Worm (Caenorhabditis elegans) whole organism, L3 larva: ENCODE results near the gene shn-1.

ENCODE experiments used
- R02D3.7 ChIP-seq: fragments of 150-350 bp; optimal IDR thresholded peaks from 2 replicates; lab custom pipeline; 2014; ENCODE audit warnings: missing biosample characterization, missing genetic modification characterization
- ZK546.5 ChIP-seq: sonication (generic microtip); optimal IDR thresholded peaks from 2 replicates; lab custom pipeline; 2017; ENCODE audit warnings: missing biosample characterization, missing genetic modification characterization
- aly-2 ChIP-seq: fragments of 150-350 bp; optimal IDR thresholded peaks from 2 replicates; lab custom pipeline; 2014; ENCODE audit warnings: missing biosample characterization, missing genetic modification characterization
- ama-1 ChIP-seq: fragments of 150-350 bp; optimal IDR thresholded peaks from 2 replicates; lab custom pipeline; 2018
- ceh-16 ChIP-seq: sonication (generic microtip); optimal IDR thresholded peaks from 2 replicates; lab custom pipeline; 2017; ENCODE audit warnings: missing biosample characterization, missing genetic modification characterization
- ceh-28 ChIP-seq: fragments of 150-350 bp; optimal IDR thresholded peaks from 2 replicates; lab custom pipeline; 2014; ENCODE audit warnings: missing biosample characterization, missing genetic modification reagents, missing genetic modification characterization
- ceh-82 ChIP-seq: fragments of 150-350 bp; optimal IDR thresholded peaks from 2 replicates; lab custom pipeline; 2014; ENCODE audit warnings: missing biosample characterization, missing genetic modification characterization
- ceh-9 ChIP-seq: sonication (generic microtip); optimal IDR thresholded peaks from 2 replicates; lab custom pipeline; 2018; ENCODE audit warnings: missing biosample characterization, missing genetic modification characterization
- daf-12 ChIP-seq: fragments of 150-350 bp; optimal IDR thresholded peaks from 2 replicates; lab custom pipeline; 2014; ENCODE audit warnings: missing biosample characterization, missing genetic modification reagents, missing genetic modification characterization
- egl-27 ChIP-seq: sonication (generic microtip); optimal IDR thresholded peaks from 4 replicates; lab custom pipeline; 2017; ENCODE audit warnings: missing biosample characterization, missing genetic modification reagents, missing genetic modification characterization
- egl-5 ChIP-seq: fragments of 150-350 bp; optimal IDR thresholded peaks from 2 replicates; lab custom pipeline; 2017; ENCODE audit warnings: missing biosample characterization, missing genetic modification reagents, missing genetic modification characterization, inconsistent platforms
- elt-1 ChIP-seq: fragments of 150-350 bp; optimal IDR thresholded peaks from 2 replicates; lab custom pipeline; 2014; ENCODE audit warnings: missing biosample characterization, missing genetic modification characterization
- elt-2 ChIP-seq: sonication (generic microtip); optimal IDR thresholded peaks from 2 replicates; lab custom pipeline; 2016; ENCODE audit warnings: missing genetic modification reagents, mild to moderate bottlenecking, missing genetic modification characterization, missing compliant biosample characterization
- elt-3 ChIP-seq, 3 experiments: fragments of 150-350 bp in 1 of 3; sonication (generic microtip) in 2 of 3; optimal IDR thresholded peaks; 2 replicates in 2 of 3; 4 replicates in 1 of 3; lab custom pipeline; 2014 to 2017; ENCODE audit warnings: missing biosample characterization in 3 of 3, missing genetic modification characterization in 3 of 3
- eor-1 ChIP-seq, 2 experiments: fragments of 150-350 bp; optimal IDR thresholded peaks; 2 replicates each; lab custom pipeline; 2014 to 2018; ENCODE audit warnings: missing biosample characterization in 2 of 2, missing genetic modification characterization in 2 of 2
- fkh-10 ChIP-seq: sonication (generic microtip); optimal IDR thresholded peaks from 2 replicates; lab custom pipeline; 2017; ENCODE audit warnings: missing biosample characterization, missing genetic modification reagents, missing genetic modification characterization
- fkh-2 ChIP-seq: fragments of 150-350 bp; optimal IDR thresholded peaks from 2 replicates; lab custom pipeline; 2014; ENCODE audit warnings: missing biosample characterization, missing genetic modification reagents, missing genetic modification characterization
- fos-1 ChIP-seq: fragments of 150-350 bp; optimal IDR thresholded peaks from 2 replicates; lab custom pipeline; 2014; ENCODE audit warnings: missing biosample characterization, missing genetic modification characterization
- hmg-11 ChIP-seq: sonication (generic microtip); optimal IDR thresholded peaks from 2 replicates; lab custom pipeline; 2016; ENCODE audit warnings: missing genetic modification characterization, missing compliant biosample characterization
- jun-1 ChIP-seq: fragments of 150-350 bp; optimal IDR thresholded peaks from 2 replicates; lab custom pipeline; 2014; ENCODE audit warnings: missing biosample characterization, missing genetic modification reagents, missing genetic modification characterization
- lin-15B ChIP-seq: fragments of 150-350 bp; optimal IDR thresholded peaks from 2 replicates; lab custom pipeline; 2014; ENCODE audit warnings: missing biosample characterization, missing genetic modification characterization
- lin-39 ChIP-seq: fragments of 150-350 bp; optimal IDR thresholded peaks from 2 replicates; lab custom pipeline; 2018; ENCODE audit warnings: missing biosample characterization, missing genetic modification reagents, missing genetic modification characterization
- lsy-12 ChIP-seq: sonication (generic microtip); optimal IDR thresholded peaks from 2 replicates; lab custom pipeline; 2016; ENCODE audit warnings: mild to moderate bottlenecking, missing genetic modification characterization, missing compliant biosample characterization
- mdl-1 ChIP-seq: fragments of 150-350 bp; optimal IDR thresholded peaks from 2 replicates; lab custom pipeline; 2014; ENCODE audit warnings: missing biosample characterization, missing genetic modification characterization
- mml-1 ChIP-seq: fragments of 150-350 bp; sonication (generic microtip); optimal IDR thresholded peaks from 3 replicates; lab custom pipeline; 2014; ENCODE audit warnings: missing biosample characterization, missing genetic modification characterization
- nfya-1 ChIP-seq: sonication (generic microtip); optimal IDR thresholded peaks from 2 replicates; lab custom pipeline; 2017; ENCODE audit warnings: missing genetic modification characterization, mild to moderate bottlenecking, missing compliant biosample characterization, antibody characterized with exemption, moderate library complexity; ENCODE audit not compliant: insufficient read depth
- nhr-11 ChIP-seq: fragments of 150-350 bp; optimal IDR thresholded peaks from 2 replicates; lab custom pipeline; 2014; ENCODE audit warnings: missing biosample characterization, missing genetic modification characterization
- nhr-12 ChIP-seq: fragments of 150-350 bp; optimal IDR thresholded peaks from 2 replicates; lab custom pipeline; 2014; ENCODE audit warnings: missing biosample characterization, missing genetic modification characterization
- nhr-23 ChIP-seq: fragments of 150-350 bp; optimal IDR thresholded peaks from 2 replicates; lab custom pipeline; 2014; ENCODE audit warnings: missing biosample characterization, missing genetic modification reagents, missing genetic modification characterization
- nhr-237 ChIP-seq: fragments of 150-350 bp; optimal IDR thresholded peaks from 2 replicates; lab custom pipeline; 2014; ENCODE audit warnings: missing biosample characterization, missing genetic modification characterization
- nhr-25 ChIP-seq: sonication (generic microtip); optimal IDR thresholded peaks from 2 replicates; lab custom pipeline; 2017; ENCODE audit warnings: missing biosample characterization, missing genetic modification characterization
- nhr-28 ChIP-seq: fragments of 150-350 bp; optimal IDR thresholded peaks from 2 replicates; lab custom pipeline; 2014; ENCODE audit warnings: missing biosample characterization, missing genetic modification characterization
- nhr-43 ChIP-seq: sonication (generic microtip); optimal IDR thresholded peaks from 2 replicates; lab custom pipeline; 2016; ENCODE audit warnings: mild to moderate bottlenecking, missing genetic modification characterization, missing compliant biosample characterization; ENCODE audit not compliant: poor library complexity, severe bottlenecking
- nhr-67 ChIP-seq: fragments of 150-350 bp; optimal IDR thresholded peaks from 2 replicates; lab custom pipeline; 2014; ENCODE audit warnings: missing biosample characterization, missing genetic modification characterization
- nhr-76 ChIP-seq: fragments of 150-350 bp; sonication (generic microtip); optimal IDR thresholded peaks from 5 replicates; lab custom pipeline; 2014; ENCODE audit warnings: missing biosample characterization, missing genetic modification characterization
- nhr-77 ChIP-seq: fragments of 150-350 bp; optimal IDR thresholded peaks from 2 replicates; lab custom pipeline; 2014; ENCODE audit warnings: missing biosample characterization, missing genetic modification characterization
- pha-4 ChIP-seq: fragments of 150-350 bp; optimal IDR thresholded peaks from 2 replicates; lab custom pipeline; 2014; ENCODE audit warnings: missing biosample characterization, missing genetic modification reagents, missing genetic modification characterization
- pqm-1 ChIP-seq: fragments of 150-350 bp; optimal IDR thresholded peaks from 2 replicates; lab custom pipeline; 2017; ENCODE audit warnings: missing biosample characterization, missing genetic modification characterization, inconsistent platforms
- sea-2 ChIP-seq: fragments of 150-350 bp; sonication (generic microtip); optimal IDR thresholded peaks from 4 replicates; lab custom pipeline; 2014; ENCODE audit warnings: missing biosample characterization, missing genetic modification reagents, missing genetic modification characterization
- skn-1 ChIP-seq: fragments of 150-350 bp; optimal IDR thresholded peaks from 2 replicates; lab custom pipeline; 2014; ENCODE audit warnings: missing biosample characterization, missing genetic modification characterization
- snpc-4 ChIP-seq: fragments of 150-350 bp; optimal IDR thresholded peaks from 2 replicates; lab custom pipeline; 2014; ENCODE audit warnings: missing biosample characterization, missing genetic modification characterization
- tbx-2 ChIP-seq: sonication (generic microtip); optimal IDR thresholded peaks from 2 replicates; lab custom pipeline; 2016; ENCODE audit warnings: mild to moderate bottlenecking, missing genetic modification characterization, missing compliant biosample characterization
- unc-39 ChIP-seq: sonication (generic microtip); optimal IDR thresholded peaks from 4 replicates; lab custom pipeline; 2017; ENCODE audit warnings: missing biosample characterization, missing genetic modification characterization
- unc-62 ChIP-seq: fragments of 150-350 bp; sonication (generic microtip); optimal IDR thresholded peaks from 4 replicates; lab custom pipeline; 2014; ENCODE audit warnings: missing biosample characterization, missing genetic modification reagents, missing genetic modification characterization
- zag-1 ChIP-seq: fragments of 150-350 bp; optimal IDR thresholded peaks from 2 replicates; lab custom pipeline; 2014; ENCODE audit warnings: missing biosample characterization, missing genetic modification characterization
- ztf-11 ChIP-seq: fragments of 150-350 bp; optimal IDR thresholded peaks from 2 replicates; lab custom pipeline; 2014; ENCODE audit warnings: missing biosample characterization, missing genetic modification characterization
- ztf-4 ChIP-seq: fragments of 150-350 bp; optimal IDR thresholded peaks from 2 replicates; lab custom pipeline; 2014; ENCODE audit warnings: missing biosample characterization, missing genetic modification characterization

shn-1 gene

DNA sequence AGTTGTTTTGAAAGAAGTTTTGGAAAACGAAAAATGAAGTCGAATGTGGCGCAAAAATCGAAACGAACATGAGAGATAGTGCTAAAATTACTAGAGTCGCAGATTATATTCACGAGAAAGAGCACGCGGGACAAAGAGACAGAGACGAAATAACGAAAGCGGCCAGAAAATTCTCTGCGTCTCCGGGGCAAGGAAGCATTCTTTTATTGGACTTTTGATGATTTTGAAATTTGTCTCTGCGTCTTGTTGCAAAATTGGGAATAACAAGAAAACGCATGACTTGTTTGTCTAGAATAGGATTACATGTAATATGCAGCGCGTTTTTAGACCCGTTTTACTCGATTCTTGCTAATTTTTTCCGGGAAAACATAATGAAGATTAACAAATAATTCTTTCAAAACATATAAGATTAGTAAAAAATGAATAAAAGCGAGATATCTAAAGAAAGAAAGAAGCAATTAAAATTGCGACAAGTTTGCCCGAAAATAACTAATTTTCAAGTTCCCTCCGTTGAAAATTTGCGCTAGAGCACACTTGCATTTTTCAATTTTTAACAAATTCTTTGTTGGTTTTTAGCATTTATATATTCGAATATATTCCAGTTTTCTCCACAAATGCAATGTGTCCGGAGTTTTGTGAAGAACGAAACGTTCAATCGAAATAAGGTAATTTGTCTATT lies 42.7 kb downstream of the shn-1 start, which contains the start of the genes B0491.6 and pigm-1:
Gene B0491.6 (minus strand): TSS at position 466 of the 679 bp plus-strand sequence.
Gene pigm-1 (plus strand): TSS at position 568 of the 679 bp plus-strand sequence.
- TF ChIP-seq mdl-1 (tag; lab: Kevin White, UChicago) (peak; percentile 11), eor-1 (tag; optimal IDR thresholded peaks at IDR 0.05; lab: Kevin White, UChicago) (no peak), sea-2 (no peak), ZK546.5 (tag; lab: Kevin White, UChicago) (no peak), nhr-28 (no peak), nhr-77 (tag; lab: Kevin White, UChicago) (no peak), hmg-11 (tag; lab: Kevin White, UChicago) (peak; percentile 69), ceh-9 (no peak), jun-1 (tag; lab: Kevin White, UChicago) (peak; percentile 33), ztf-4 (tag; lab: Kevin White, UChicago) (no peak), tbx-2 (no peak), nhr-237 (tag; lab: Kevin White, UChicago) (no peak), fkh-10 (GFP tag; lab: Kevin White, UChicago) (peak; percentile 30), snpc-4 (peak; percentile 57), pha-4 (peak; percentile 56), elt-2 (tag; lab: Kevin White, UChicago) (peak; percentile 48), nhr-23 (tag; lab: Kevin White, UChicago) (peak; percentile 41), elt-1 (tag; lab: Kevin White, UChicago) (no peak), elt-3 (tag; optimal IDR thresholded peaks at IDR 0.05; lab: Kevin White, UChicago) (no peak), nhr-12 (tag; lab: Kevin White, UChicago) (no peak), unc-62 (no peak), aly-2 (tag; lab: Kevin White, UChicago) (no peak), lin-39 (no peak), ama-1 (no peak), nhr-11 (tag; lab: Kevin White, UChicago) (peak; percentile 25), ceh-82 (tag; lab: Kevin White, UChicago) (no peak), fkh-2 (tag; lab: Kevin White, UChicago) (no peak), unc-39 (tag; lab: Kevin White, UChicago) (no peak), pqm-1 (tag; lab: Kevin White, UChicago) (peak; percentile 15), mml-1 (tag; lab: Kevin White, UChicago) (no peak), daf-12 (no peak), nhr-67 (no peak), ztf-11 (tag; lab: Kevin White, UChicago) (no peak), ceh-28 (tag; lab: Kevin White, UChicago) (peak; percentile 51), lin-15B (peak; percentile 25), nhr-76 (no peak), lsy-12 (tag; lab: Kevin White, UChicago) (no peak), fos-1 (tag; lab: Kevin White, UChicago) (no peak), nfya-1 (tag; lab: Kevin White, UChicago) (peak; percentile 66), egl-5 (peak; percentile 68), zag-1 (no peak), R02D3.7 (no peak), nhr-25 (peak; percentile 46), nhr-43 (tag; lab: Kevin White, UChicago) (peak; percentile 4), skn-1 (tag; lab: Kevin White, UChicago) (peak; percentile 94), ceh-16 (tag; lab: Kevin White, UChicago) (no peak), egl-27 (tag; lab: Kevin White, UChicago) (no peak)
